Worm (Caenorhabditis elegans) whole organism, L3 larva: ENCODE data around the gene C25H3.11.

Experiments
- aly-2 ChIP-seq: fragments of 150-350 bp; optimal IDR thresholded peaks from 2 replicates; lab custom pipeline; 2014; ENCODE audit warnings: missing biosample characterization, missing genetic modification characterization
- ceh-9 ChIP-seq: sonication (generic microtip); optimal IDR thresholded peaks from 2 replicates; lab custom pipeline; 2018; ENCODE audit warnings: missing biosample characterization, missing genetic modification characterization
- fkh-10 ChIP-seq: sonication (generic microtip); optimal IDR thresholded peaks from 2 replicates; lab custom pipeline; 2017; ENCODE audit warnings: missing biosample characterization, missing genetic modification reagents, missing genetic modification characterization
- mdl-1 ChIP-seq: fragments of 150-350 bp; optimal IDR thresholded peaks from 2 replicates; lab custom pipeline; 2014; ENCODE audit warnings: missing biosample characterization, missing genetic modification characterization
- nhr-25 ChIP-seq: sonication (generic microtip); optimal IDR thresholded peaks from 2 replicates; lab custom pipeline; 2017; ENCODE audit warnings: missing biosample characterization, missing genetic modification characterization
- skn-1 ChIP-seq: fragments of 150-350 bp; optimal IDR thresholded peaks from 2 replicates; lab custom pipeline; 2014; ENCODE audit warnings: missing biosample characterization, missing genetic modification characterization
- unc-39 ChIP-seq: sonication (generic microtip); optimal IDR thresholded peaks from 4 replicates; lab custom pipeline; 2017; ENCODE audit warnings: missing biosample characterization, missing genetic modification characterization
- unc-62 ChIP-seq: fragments of 150-350 bp; sonication (generic microtip); optimal IDR thresholded peaks from 4 replicates; lab custom pipeline; 2014; ENCODE audit warnings: missing biosample characterization, missing genetic modification reagents, missing genetic modification characterization
- ztf-11 ChIP-seq: fragments of 150-350 bp; optimal IDR thresholded peaks from 2 replicates; lab custom pipeline; 2014; ENCODE audit warnings: missing biosample characterization, missing genetic modification characterization

DNA sequence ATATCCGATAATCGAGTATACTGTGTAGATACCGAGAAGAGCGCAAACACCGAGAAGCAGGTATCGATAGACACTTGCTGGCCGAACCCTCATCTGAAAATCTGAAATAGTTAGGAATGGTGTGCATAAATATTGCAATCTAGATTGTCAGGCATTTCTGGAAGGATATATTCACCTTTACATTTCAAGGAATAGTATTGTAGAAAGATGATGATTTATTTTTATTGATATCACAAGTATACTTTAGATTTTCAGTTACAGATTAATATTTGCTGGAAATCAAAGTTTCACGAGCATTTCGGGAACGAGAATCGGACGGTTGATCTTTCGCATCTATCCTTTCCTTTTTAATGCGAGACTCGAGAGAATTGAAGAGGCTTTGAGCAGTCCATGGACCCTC, 29.2 kb downstream of the C25H3.11 start, which contains the start of gene fut-3:
- TF ChIP-seq ztf-11 (tag; lab: Kevin White, UChicago) (no peak), skn-1 (no peak), mdl-1 (tag; lab: Kevin White, UChicago) (no peak), nhr-25 (tag; lab: Kevin White, UChicago) (no peak), unc-62 (no peak), aly-2 (tag; lab: Kevin White, UChicago) (no peak), fkh-10 (GFP tag; lab: Kevin White, UChicago) (no peak), ceh-9 (no peak), unc-39 (tag; lab: Kevin White, UChicago) (no peak)
